Fruit fly (Drosophila melanogaster) whole organism, embryonic: ENCODE measurements around the gene CG8892.

Source experiments
- Abd-B ChIP-seq: fragments of 200-800 bp; sonication (Bioruptor generic); optimal IDR thresholded peaks from 2 replicates; lab custom pipeline; 2018; ENCODE audit warnings: missing biosample characterization, mild to moderate bottlenecking, missing genetic modification characterization, moderate library complexity
- Ada2b ChIP-seq: fragments of 200-800 bp; sonication (Bioruptor generic); IDR thresholded peaks from 2 replicates; pipeline ENCODE4 v1.3.6; 2022; ENCODE audit warnings: missing biosample characterization, missing genetic modification characterization
- B-H1 ChIP-seq: fragments of 200-800 bp; sonication (Bioruptor generic); IDR thresholded peaks from 3 replicates; pipeline ENCODE4 v1.3.6; 2022; ENCODE audit warnings: missing biosample characterization, missing genetic modification characterization
- Bdp1 ChIP-seq: fragments of 200-800 bp; sonication (Bioruptor generic); optimal IDR thresholded peaks from 3 replicates; lab custom pipeline; 2016; ENCODE audit warnings: missing biosample characterization, missing genetic modification characterization
- CG10267 ChIP-seq: fragments of 200-800 bp; sonication (Bioruptor generic); optimal IDR thresholded peaks from 2 replicates; lab custom pipeline; 2018; ENCODE audit warnings: missing biosample characterization, mild to moderate bottlenecking, missing genetic modification characterization, moderate library complexity
- CG10366 ChIP-seq: fragments of 200-800 bp; sonication (Bioruptor generic); IDR thresholded peaks from 2 replicates; pipeline ENCODE4 v1.3.6; 2022; ENCODE audit warnings: missing biosample characterization, missing genetic modification characterization
- CG10543 ChIP-seq: fragments of 200-800 bp; sonication (Bioruptor generic); optimal IDR thresholded peaks from 3 replicates; lab custom pipeline; 2017; ENCODE audit warnings: missing biosample characterization, mild to moderate bottlenecking, missing genetic modification characterization, moderate library complexity
- CG11247 ChIP-seq: fragments of 200-800 bp; sonication (Bioruptor generic); IDR thresholded peaks from 2 replicates; pipeline ENCODE4 v1.3.6; 2022; ENCODE audit warnings: missing biosample characterization, missing genetic modification characterization
- CG11398 ChIP-seq: fragments of 200-800 bp; sonication (Bioruptor generic); optimal IDR thresholded peaks from 2 replicates; lab custom pipeline; 2016; ENCODE audit warnings: missing biosample characterization, missing genetic modification characterization
- CG11560 ChIP-seq: fragments of 200-800 bp; sonication (Bioruptor generic); IDR thresholded peaks from 3 replicates; pipeline ENCODE4 v1.3.6; 2022; ENCODE audit warnings: missing biosample characterization, missing genetic modification characterization
- CG1529 ChIP-seq: fragments of 200-800 bp; sonication (Bioruptor generic); optimal IDR thresholded peaks from 3 replicates; lab custom pipeline; 2018; ENCODE audit warnings: missing biosample characterization, missing genetic modification characterization
- CG1647 ChIP-seq: fragments of 200-800 bp; sonication (Bioruptor generic); optimal IDR thresholded peaks from 3 replicates; lab custom pipeline; 2016; ENCODE audit warnings: missing biosample characterization, missing genetic modification characterization
- CG2120 ChIP-seq: fragments of 200-800 bp; sonication (Bioruptor generic); optimal IDR thresholded peaks from 3 replicates; lab custom pipeline; 2016; ENCODE audit warnings: missing biosample characterization, missing genetic modification characterization
- CG2129 ChIP-seq: fragments of 200-800 bp; sonication (Bioruptor generic); IDR thresholded peaks from 2 replicates; pipeline ENCODE4 v1.3.6; 2022; ENCODE audit warnings: missing biosample characterization, missing genetic modification characterization; ENCODE audit not compliant: partially characterized antibody
- CG3281 ChIP-seq: fragments of 200-800 bp; sonication (Bioruptor generic); optimal IDR thresholded peaks from 3 replicates; lab custom pipeline; 2017; ENCODE audit warnings: missing biosample characterization, mild to moderate bottlenecking, missing genetic modification characterization
- CG34376 ChIP-seq: fragments of 200-800 bp; sonication (Bioruptor generic); optimal IDR thresholded peaks from 2 replicates; lab custom pipeline; 2018; ENCODE audit warnings: missing biosample characterization, mild to moderate bottlenecking, missing genetic modification characterization
- CG3726 ChIP-seq: fragments of 200-800 bp; sonication (Bioruptor generic); IDR thresholded peaks from 3 replicates; pipeline ENCODE4, ENCODE4 v1.3.6; 2022; ENCODE audit warnings: missing biosample characterization, missing genetic modification characterization
- CG43689 ChIP-seq: fragments of 200-800 bp; sonication (Bioruptor generic); IDR thresholded peaks from 2 replicates; pipeline ENCODE4 v1.3.6; 2022; ENCODE audit warnings: missing biosample characterization, missing genetic modification characterization
- CG5180 ChIP-seq: fragments of 200-800 bp; sonication (Bioruptor generic); optimal IDR thresholded peaks from 3 replicates; lab custom pipeline; 2017; ENCODE audit warnings: missing biosample characterization, missing genetic modification characterization, mild to moderate bottlenecking, moderate library complexity, missing genetic modification reagents
- CG6689 ChIP-seq: fragments of 200-800 bp; sonication (Bioruptor generic); IDR thresholded peaks from 2 replicates; pipeline ENCODE4 v1.3.6; 2022; ENCODE audit warnings: missing biosample characterization, missing genetic modification characterization
- CG6813 ChIP-seq: fragments of 200-800 bp; sonication (Bioruptor generic); optimal IDR thresholded peaks from 2 replicates; lab custom pipeline; 2017; ENCODE audit warnings: missing biosample characterization, missing genetic modification characterization, mild to moderate bottlenecking, moderate library complexity, missing genetic modification reagents
- CG7271 ChIP-seq: fragments of 200-800 bp; sonication (Bioruptor generic); optimal IDR thresholded peaks from 2 replicates; lab custom pipeline; 2018; ENCODE audit warnings: missing biosample characterization, mild to moderate bottlenecking, missing genetic modification characterization, moderate library complexity
- CG7987 ChIP-seq: fragments of 200-800 bp; sonication (Bioruptor generic); optimal IDR thresholded peaks from 2 replicates; lab custom pipeline; 2018; ENCODE audit warnings: missing biosample characterization, mild to moderate bottlenecking, missing genetic modification characterization, moderate library complexity
- CG8290 ChIP-seq, 3 experiments: fragments of 200-800 bp; sonication (Bioruptor generic); optimal IDR thresholded peaks; 2 replicates each; lab custom pipeline; 2016 to 2019; ENCODE audit warnings: missing biosample characterization in 3 of 3, missing genetic modification characterization in 3 of 3, mild to moderate bottlenecking in 2 of 3, moderate library complexity in 1 of 3
- Chrac-16 ChIP-seq: fragments of 200-800 bp; sonication (Bioruptor generic); optimal IDR thresholded peaks from 3 replicates; lab custom pipeline; 2016; ENCODE audit warnings: missing biosample characterization, missing genetic modification characterization
- Dip2 ChIP-seq: fragments of 200-800 bp; sonication (Bioruptor generic); IDR thresholded peaks from 2 replicates; pipeline ENCODE4 v1.3.6; 2022; ENCODE audit warnings: missing biosample characterization, missing genetic modification characterization
- Dll ChIP-seq: fragments of 200-800 bp; sonication (Bioruptor generic); IDR thresholded peaks from 4 replicates; pipeline ENCODE4 v1.3.6; 2022; ENCODE audit warnings: missing biosample characterization, missing genetic modification characterization; ENCODE audit not compliant: partially characterized antibody
- Doc2 ChIP-seq: fragments of 200-800 bp; sonication (Bioruptor generic); IDR thresholded peaks from 2 replicates; pipeline ENCODE4 v1.3.6; 2022; ENCODE audit warnings: missing biosample characterization, missing genetic modification characterization
- HLH3B ChIP-seq: fragments of 200-800 bp; sonication (Bioruptor generic); IDR thresholded peaks from 2 replicates; pipeline ENCODE4 v1.3.6; 2022; ENCODE audit warnings: missing biosample characterization, missing genetic modification characterization
- HmgD ChIP-seq: fragments of 200-800 bp; sonication (Bioruptor generic); optimal IDR thresholded peaks from 3 replicates; lab custom pipeline; 2016; ENCODE audit warnings: missing biosample characterization, missing genetic modification characterization
- Jarid2 ChIP-seq: fragments of 200-800 bp; sonication (Bioruptor generic); optimal IDR thresholded peaks from 3 replicates; lab custom pipeline; 2017; ENCODE audit warnings: mild to moderate bottlenecking, missing biosample characterization, missing genetic modification reagents, missing genetic modification characterization
- MBD-R2 ChIP-seq: fragments of 200-800 bp; sonication (Bioruptor generic); IDR thresholded peaks from 2 replicates; pipeline ENCODE4 v1.3.6; 2022; ENCODE audit warnings: missing biosample characterization, missing genetic modification characterization
- Mes4 ChIP-seq: fragments of 200-800 bp; sonication (Bioruptor generic); optimal IDR thresholded peaks from 2 replicates; lab custom pipeline; 2016; ENCODE audit warnings: missing biosample characterization, missing genetic modification characterization
- Optix ChIP-seq: fragments of 200-800 bp; sonication (Bioruptor generic); IDR thresholded peaks from 3 replicates; pipeline ENCODE4 v1.3.6; 2022; ENCODE audit warnings: missing biosample characterization, missing genetic modification characterization
- Poxn ChIP-seq: fragments of 200-800 bp; sonication (Bioruptor generic); IDR thresholded peaks from 2 replicates; pipeline ENCODE4 v1.3.6; 2022; ENCODE audit warnings: missing biosample characterization, missing genetic modification characterization
- Sry-β ChIP-seq: fragments of 200-800 bp; sonication (Bioruptor generic); optimal IDR thresholded peaks from 2 replicates; lab custom pipeline; 2018; ENCODE audit warnings: missing biosample characterization, mild to moderate bottlenecking, missing genetic modification characterization, moderate library complexity
- Sry-δ ChIP-seq: fragments of 200-800 bp; sonication (Bioruptor generic); optimal IDR thresholded peaks from 2 replicates; lab custom pipeline; 2016; ENCODE audit warnings: missing biosample characterization, missing genetic modification characterization
- crc ChIP-seq: fragments of 200-800 bp; sonication (Bioruptor generic); optimal IDR thresholded peaks from 2 replicates; lab custom pipeline; 2016; ENCODE audit warnings: missing biosample characterization, missing genetic modification characterization
- ems ChIP-seq: fragments of 200-800 bp; sonication (Bioruptor generic); optimal IDR thresholded peaks from 3 replicates; lab custom pipeline; 2016; ENCODE audit warnings: missing biosample characterization, missing genetic modification characterization
- exex ChIP-seq: fragments of 200-800 bp; sonication (Bioruptor generic); optimal IDR thresholded peaks from 4 replicates; lab custom pipeline; 2018; ENCODE audit warnings: missing biosample characterization, mild to moderate bottlenecking, missing genetic modification characterization, moderate library complexity
- hbn ChIP-seq: fragments of 200-800 bp; sonication (Bioruptor generic); IDR thresholded peaks from 2 replicates; pipeline ENCODE4 v1.3.6; 2022; ENCODE audit warnings: missing biosample characterization, missing genetic modification characterization; ENCODE audit not compliant: partially characterized antibody
- jumu ChIP-seq: fragments of 200-800 bp; sonication (Bioruptor generic); optimal IDR thresholded peaks from 3 replicates; lab custom pipeline; 2016; ENCODE audit warnings: missing biosample characterization, missing genetic modification characterization
- knrl ChIP-seq: fragments of 200-800 bp; sonication (Bioruptor generic); IDR thresholded peaks from 3 replicates; pipeline ENCODE4 v1.3.6; 2022; ENCODE audit warnings: missing biosample characterization, missing genetic modification characterization; ENCODE audit not compliant: partially characterized antibody
- maf-S ChIP-seq: fragments of 200-800 bp; sonication (Bioruptor generic); optimal IDR thresholded peaks from 2 replicates; lab custom pipeline; 2016; ENCODE audit warnings: missing biosample characterization, missing genetic modification characterization
- pan ChIP-seq, 4 experiments: fragments of >200 bp in 3 of 4; fragments of 200-800 bp in 1 of 4; sonication (Bioruptor generic) in 1 of 4; optimal IDR thresholded peaks in 3 of 4; IDR thresholded peaks in 1 of 4; 2 replicates each; pipeline versions ENCODE4 v1.3.6 to Lab custom; 2017 to 2022; ENCODE audit warnings: missing biosample characterization in 2 of 4, missing genetic modification characterization in 2 of 4, mixed read lengths in 1 of 4
- ranshi ChIP-seq: fragments of 200-800 bp; sonication (Bioruptor generic); IDR thresholded peaks from 2 replicates; pipeline ENCODE4 v1.3.6; 2022; ENCODE audit warnings: missing biosample characterization, missing genetic modification characterization
- tgo ChIP-seq: fragments of 200-800 bp; sonication (Bioruptor generic); IDR thresholded peaks from 3 replicates; pipeline ENCODE4 v1.3.6; 2022; ENCODE audit warnings: missing biosample characterization, missing genetic modification characterization
- trem ChIP-seq: fragments of 200-800 bp; optimal IDR thresholded peaks from 3 replicates; lab custom pipeline; 2019; ENCODE audit warnings: missing biosample characterization, mild to moderate bottlenecking, missing genetic modification characterization, moderate library complexity
- unc-4 ChIP-seq: fragments of 200-800 bp; sonication (Bioruptor generic); IDR thresholded peaks from 2 replicates; pipeline ENCODE4 v1.3.6; 2022; ENCODE audit warnings: missing biosample characterization, missing genetic modification characterization; ENCODE audit not compliant: partially characterized antibody

CG8892 gene

DNA sequence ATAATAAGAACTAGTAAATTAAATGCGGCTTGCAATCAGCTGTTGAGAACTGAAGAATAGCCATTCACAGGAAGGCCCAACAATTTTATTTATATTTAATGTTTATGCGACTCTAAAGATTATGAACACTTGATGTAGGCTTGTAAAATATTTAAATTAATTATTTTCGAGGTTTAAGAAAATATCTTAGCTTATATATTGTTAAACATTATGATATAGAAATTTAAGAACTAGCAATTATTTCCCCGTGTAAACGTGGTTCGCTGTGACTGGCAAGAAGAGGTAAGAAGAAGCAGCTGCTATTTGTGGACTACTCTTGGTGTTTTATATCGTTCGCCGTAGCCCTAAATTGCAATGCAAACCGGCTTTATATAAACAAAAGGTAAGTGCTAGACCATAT lies 36.1 kb downstream of the CG8892 start, which contains the start of the genes mRpL24 and betaggt-I (continued):
- TF ChIP-seq CG1529 (GFP tag; lab: Kevin White, UChicago) (peak; percentile 89), B-H1 (GFP tag; lab: Robert Waterston, UW) (peak; percentile 96), HmgD (GFP tag; lab: Kevin White, UChicago) (no peak), Optix (GFP tag; lab: Robert Waterston, UW) (peak; percentile 79), pan (optimal IDR thresholded peaks at IDR 0.05; lab: Kevin White, UChicago) (no peak), pan (GFP tag; optimal IDR thresholded peaks at IDR 0.05 in 1 of 2, IDR thresholded peaks at IDR 0.05 in 1 of 2) (peak in 1 of 2 experiments; percentile 99), CG10366 (GFP tag; lab: Robert Waterston, UW) (peak; percentile 97), Chrac-16 (GFP tag; lab: Kevin White, UChicago) (peak; percentile 94), Jarid2 (GFP tag; lab: Kevin White, UChicago) (peak; percentile 75), CG10267 (tag; lab: Kevin White, UChicago) (peak; percentile 92), CG7271 (tag; lab: Kevin White, UChicago) (peak; percentile 89), CG43689 (GFP tag; lab: Robert Waterston, UW) (peak; percentile 95), ems (GFP tag; lab: Kevin White, UChicago) (peak; percentile 57), CG5180 (peak; percentile 78), Abd-B (GFP tag; lab: Kevin White, UChicago) (peak; percentile 96), CG7987 (peak; percentile 91), hbn (GFP tag; lab: Robert Waterston, UW) (no peak), Dip2 (peak; percentile 51; the same call in 1 of the 2 replicates), knrl (GFP tag; lab: Robert Waterston, UW) (no peak; the same call in 2 of the 3 replicates), CG8290 (GFP tag; optimal IDR thresholded peaks at IDR 0.05; lab: Kevin White, UChicago) (peak; percentile 84), CG8290 (tag; optimal IDR thresholded peaks at IDR 0.05; lab: Kevin White, UChicago) (peak; percentile 9 to 74), unc-4 (no peak), CG11560 (peak; percentile 83), CG2129 (GFP tag; lab: Robert Waterston, UW) (no peak), Ada2b (peak; percentile 96), Poxn (GFP tag; lab: Robert Waterston, UW) (peak; percentile 86), Sry-β (peak; percentile 43), trem (tag; lab: Kevin White, UChicago) (peak; percentile 95), CG2120 (GFP tag; lab: Kevin White, UChicago) (peak; percentile 96), CG10543 (peak; percentile 94), CG3281 (GFP tag; lab: Kevin White, UChicago) (peak; percentile 95), MBD-R2 (GFP tag; lab: Robert Waterston, UW) (peak; percentile 99), Doc2 (GFP tag; lab: Robert Waterston, UW) (peak; percentile 84), ranshi (GFP tag; lab: Robert Waterston, UW) (peak; percentile 97), CG11398 (peak; percentile 28), Sry-δ (GFP tag; lab: Kevin White, UChicago) (peak; percentile 33), CG1647 (peak; percentile 72), CG11247 (GFP tag; lab: Robert Waterston, UW) (peak; percentile 93), maf-S (peak; percentile 80), CG3726 (peak; percentile 88), jumu (GFP tag; lab: Kevin White, UChicago) (peak; percentile 64), Bdp1 (GFP tag; lab: Kevin White, UChicago) (peak; percentile 77), Mes4 (peak; percentile 38), crc (GFP tag; lab: Kevin White, UChicago) (no peak), CG6813 (GFP tag; lab: Kevin White, UChicago) (peak; percentile 86), CG6689 (GFP tag; lab: Robert Waterston, UW) (peak; percentile 98), HLH3B (GFP tag; lab: Robert Waterston, UW) (peak; percentile 96), exex (tag; lab: Kevin White, UChicago) (peak; percentile 87), tgo (GFP tag; lab: Robert Waterston, UW) (peak; percentile 97), CG34376 (GFP tag; lab: Kevin White, UChicago) (peak; percentile 91), Dll (GFP tag; lab: Robert Waterston, UW) (0 out of 4 replicates have a peak, but pooled peaks have one; percentile 25)
